Worm (Caenorhabditis elegans): Measurements from ENCODE around the gene fbxb-14.
"Not testable (repeated sequence)": the region's sequence is repeated elsewhere in the genome, so short reads cannot be mapped to it uniquely, and the experiment has no call there.

The fbxb-14 gene

DNA sequence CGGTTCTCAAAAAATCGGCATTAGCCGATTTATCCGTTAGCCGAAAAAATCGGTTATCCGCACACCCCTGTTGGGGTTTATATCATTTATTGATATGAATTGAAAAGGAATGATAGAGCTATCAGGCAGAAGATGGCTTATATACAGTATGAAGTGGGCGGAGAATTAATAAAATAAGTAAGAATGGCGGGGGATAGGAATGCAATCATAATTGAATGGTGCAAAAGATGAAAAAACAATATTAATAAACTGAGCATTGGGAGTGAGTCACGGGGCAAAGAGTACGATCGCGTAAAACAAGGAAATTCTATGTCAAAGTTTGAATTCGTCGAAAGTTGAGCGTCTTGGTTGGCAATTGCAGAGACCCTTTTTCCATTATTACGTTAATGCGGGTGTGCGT lies 45.8 kb downstream of the fbxb-14 start, which contains the start of gene T27A1.2:
T27A1.2 (minus strand) TSS at position 101 of the 400 bp plus-strand sequence.
- TF ChIP-seq nhr-11 (tag; optimal IDR thresholded peaks at IDR 0.05) (no peak), tbx-2 (tag; optimal IDR thresholded peaks at IDR 0.05) (no peak), pha-2 (tag; optimal IDR thresholded peaks at IDR 0.05) (no peak), zip-5 (tag; optimal IDR thresholded peaks at IDR 0.05) (no peak), hlh-15 (tag; optimal IDR thresholded peaks at IDR 0.05) (no peak), hlh-8 (tag; optimal IDR thresholded peaks at IDR 0.05) (no peak)

DNA sequence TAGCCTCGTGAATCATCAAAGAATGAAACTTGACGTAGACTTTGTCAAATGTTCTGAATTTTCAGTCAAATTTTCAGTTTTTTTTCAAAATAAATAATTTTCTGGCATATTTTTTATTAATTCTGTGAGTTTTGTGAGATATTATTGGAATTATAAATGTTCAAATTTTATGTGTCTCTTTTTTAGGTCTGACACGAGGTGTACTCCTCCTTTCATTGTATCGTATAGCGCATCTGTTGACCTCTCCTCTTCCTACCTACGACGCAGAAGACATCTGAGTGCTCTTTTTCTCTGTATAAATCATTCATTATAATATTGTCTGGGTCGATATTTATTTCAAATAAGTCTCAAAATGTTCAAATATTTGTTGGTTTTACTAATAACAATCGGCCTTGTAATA lies 47.3 kb downstream of the fbxb-14 start, which contains the start of gene T27A1.3:
T27A1.3 (plus strand) TSS at position 301 of the 400 bp plus-strand sequence.
- TF ChIP-seq C38D4.7 (GFP tag; optimal IDR thresholded peaks at IDR 0.05); ceh-14 (tag; optimal IDR thresholded peaks at IDR 0.05); ref-2 (tag; optimal IDR thresholded peaks at IDR 0.05): not testable (repeated sequence)

All from whole organism, late embryonic.